Worm (Caenorhabditis elegans): Measurements from ENCODE around the gene nep-3.

DNA sequence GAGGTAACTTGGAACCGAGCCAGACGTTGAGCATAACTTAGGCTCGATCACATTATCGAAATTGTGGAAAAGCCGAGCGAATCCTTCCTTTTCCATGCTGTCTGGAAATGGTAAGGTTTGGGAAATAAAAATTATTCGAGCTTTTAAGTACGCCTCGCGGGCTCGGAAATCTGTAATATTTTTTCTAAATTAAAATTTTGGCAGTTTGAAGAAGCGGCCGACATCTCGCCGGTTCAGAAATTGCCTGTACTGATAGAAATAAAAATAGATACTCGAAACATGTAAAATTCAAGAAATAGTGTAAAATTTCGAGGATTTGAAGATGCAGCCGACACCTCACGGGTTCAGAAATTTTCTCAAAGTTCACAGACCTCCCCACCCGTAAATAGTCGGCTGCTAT lies 33.7 kb upstream of the nep-3 start, which contains the start of gene bcmo-2:
- TF ChIP-seq ama-1 (optimal IDR thresholded peaks at IDR 0.05), result no peak
- no peak for TF ChIP-seq mdl-1 (tag; optimal IDR thresholded peaks at IDR 0.05)
- no peak for TF ChIP-seq elt-3 (tag; optimal IDR thresholded peaks at IDR 0.05)
- no peak for TF ChIP-seq sox-4 (tag; optimal IDR thresholded peaks at IDR 0.05)
- TF ChIP-seq unc-62 (GFP tag; optimal IDR thresholded peaks at IDR 0.05), result no peak
- TF ChIP-seq fkh-10 (GFP tag; optimal IDR thresholded peaks at IDR 0.05), result no peak
- no peak for TF ChIP-seq pag-3 (tag; optimal IDR thresholded peaks at IDR 0.05; ENCODE audit: borderline replicate concordance, insufficient read depth)
- TF ChIP-seq hlh-17 (GFP tag; optimal IDR thresholded peaks at IDR 0.05; ENCODE audit: borderline replicate concordance), result no peak
